Worm (Caenorhabditis elegans) whole organism, early embryonic: Measurements from ENCODE around the gene hmt-1.
"Not testable (repeated sequence)": the region's sequence is repeated elsewhere in the genome, so short reads cannot be mapped to it uniquely, and the experiment has no call there.

Experiments used
- F13C5.2 ChIP-seq: sonication (generic microtip); optimal IDR thresholded peaks from 2 replicates; lab custom pipeline; 2017; ENCODE audit warnings: mild to moderate bottlenecking, missing genetic modification characterization, inconsistent platforms, missing compliant biosample characterization
- aly-1 ChIP-seq: sonication (generic microtip); optimal IDR thresholded peaks from 2 replicates; lab custom pipeline; 2016; ENCODE audit warnings: missing genetic modification characterization, missing compliant biosample characterization
- ama-1 ChIP-seq: fragments of 150-350 bp; optimal IDR thresholded peaks from 2 replicates; lab custom pipeline; 2014
- ceh-36 ChIP-seq: sonication (generic microtip); optimal IDR thresholded peaks from 2 replicates; lab custom pipeline; 2016; ENCODE audit warnings: missing genetic modification characterization, inconsistent platforms, missing compliant biosample characterization
- ets-7 ChIP-seq: sonication (generic microtip); optimal IDR thresholded peaks from 2 replicates; lab custom pipeline; 2016; ENCODE audit warnings: missing genotype, missing genetic modification characterization, missing compliant biosample characterization
- hmg-4 ChIP-seq: fragments of 200-800 bp; sonication (Bioruptor generic); optimal IDR thresholded peaks from 2 replicates; lab custom pipeline; 2018; ENCODE audit warnings: mild to moderate bottlenecking, missing genetic modification characterization, missing compliant biosample characterization
- pes-1 ChIP-seq: fragments of 200-800 bp; sonication (Bioruptor generic); IDR thresholded peaks from 2 replicates; pipeline ENCODE4 v1.3.6; 2022; ENCODE audit warnings: missing genetic modification reagents, missing genetic modification characterization, missing compliant biosample characterization
- scrt-1 ChIP-seq: fragments of 200-800 bp; sonication (Bioruptor generic); IDR thresholded peaks from 2 replicates; pipeline ENCODE4 v1.3.6; 2022; ENCODE audit warnings: missing genetic modification characterization, missing compliant biosample characterization
- sea-1 ChIP-seq: fragments of 200-800 bp; sonication (Bioruptor generic); conservative IDR thresholded peaks from 2 replicates; pipeline ENCODE4 v1.3.6; 2022; ENCODE audit warnings: missing genetic modification characterization, missing compliant biosample characterization

DNA sequence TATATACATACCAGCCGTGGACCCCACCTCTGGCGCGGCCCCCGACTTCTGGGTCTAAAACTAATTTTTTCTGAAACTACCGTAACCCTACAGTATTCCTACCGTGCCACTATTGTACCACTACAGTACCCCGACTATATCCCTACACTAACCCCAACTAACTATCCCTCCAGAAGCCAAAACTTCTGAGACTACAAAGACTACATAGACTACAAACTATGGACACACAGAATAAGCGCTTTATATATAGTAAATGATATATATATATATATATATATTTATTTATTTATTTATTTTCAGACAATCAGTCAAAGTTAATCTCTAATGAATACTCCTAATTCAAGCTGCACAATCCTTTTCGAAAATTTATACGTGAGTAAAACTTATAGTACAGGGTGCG, 31.7 kb upstream of the hmt-1 start, which contains the start of gene pha-1:
- TF ChIP-seq ama-1; scrt-1 (GFP tag; lab: Robert Waterston, UW); ceh-36 (tag; lab: Kevin White, UChicago); hmg-4; sea-1 (GFP tag; lab: Robert Waterston, UW); aly-1 (tag; lab: Kevin White, UChicago); F13C5.2 (tag; lab: Kevin White, UChicago); pes-1 (GFP tag; lab: Robert Waterston, UW); ets-7 (tag; lab: Kevin White, UChicago): not testable (repeated sequence)
